Worm (Caenorhabditis elegans) whole organism, mixed stage, embryonic: ENCODE data around the gene ttr-25.
A peak's percentile ranks its signal among the peaks of the same experiment; 100 is the strongest.

Source experiments
- blmp-1 ChIP-seq: fragments of 150-350 bp; optimal IDR thresholded peaks from 2 replicates; lab custom pipeline; 2014; ENCODE audit warnings: missing biosample characterization, missing genetic modification characterization
- ceh-39 ChIP-seq: fragments of 150-350 bp; optimal IDR thresholded peaks from 2 replicates; lab custom pipeline; 2014; ENCODE audit warnings: missing biosample characterization, missing genetic modification characterization
- ceh-43 ChIP-seq: fragments of 200-800 bp; sonication (Bioruptor generic); optimal IDR thresholded peaks from 2 replicates; lab custom pipeline; 2018; ENCODE audit warnings: mild to moderate bottlenecking, missing genetic modification characterization, moderate library complexity, missing compliant biosample characterization
- ceh-83 ChIP-seq: fragments of 200-800 bp; sonication (Bioruptor generic); optimal IDR thresholded peaks from 2 replicates; lab custom pipeline; 2018; ENCODE audit warnings: mild to moderate bottlenecking, missing genetic modification characterization, missing compliant biosample characterization
- cnd-1 ChIP-seq: fragments of 200-800 bp; sonication (Bioruptor generic); optimal IDR thresholded peaks from 2 replicates; lab custom pipeline; 2018; ENCODE audit warnings: mild to moderate bottlenecking, missing genetic modification characterization, missing compliant biosample characterization
- elt-1 ChIP-seq: sonication (generic microtip); optimal IDR thresholded peaks from 2 replicates; lab custom pipeline; 2017; ENCODE audit warnings: missing genetic modification characterization, mild to moderate bottlenecking, missing compliant biosample characterization, antibody characterized with exemption, moderate library complexity, borderline replicate concordance; ENCODE audit not compliant: insufficient read depth
- elt-3 ChIP-seq: fragments of 150-350 bp; optimal IDR thresholded peaks from 2 replicates; lab custom pipeline; 2014; ENCODE audit warnings: missing biosample characterization, missing genetic modification characterization
- flh-1 ChIP-seq: fragments of 200-800 bp; sonication (Bioruptor generic); optimal IDR thresholded peaks from 2 replicates; lab custom pipeline; 2018; ENCODE audit warnings: mild to moderate bottlenecking, missing genetic modification characterization, moderate library complexity, missing compliant biosample characterization
- hlh-1 ChIP-seq: fragments of 150-350 bp; optimal IDR thresholded peaks from 2 replicates; lab custom pipeline; 2014; ENCODE audit warnings: missing biosample characterization, missing genetic modification reagents, missing genetic modification characterization
- lin-13 ChIP-seq: fragments of 150-350 bp; optimal IDR thresholded peaks from 2 replicates; lab custom pipeline; 2014; ENCODE audit warnings: missing biosample characterization, missing genetic modification characterization
- mab-5 ChIP-seq: fragments of 150-350 bp; optimal IDR thresholded peaks from 2 replicates; lab custom pipeline; 2014; ENCODE audit warnings: missing biosample characterization, missing genetic modification characterization
- mep-1 ChIP-seq: fragments of 150-350 bp; optimal IDR thresholded peaks from 2 replicates; lab custom pipeline; 2017; ENCODE audit warnings: missing biosample characterization, missing genetic modification reagents, missing genetic modification characterization, inconsistent platforms
- mls-2 ChIP-seq: sonication (generic microtip); optimal IDR thresholded peaks from 2 replicates; lab custom pipeline; 2016; ENCODE audit warnings: mild to moderate bottlenecking, missing genetic modification characterization, moderate library complexity, missing compliant biosample characterization
- nhr-12 ChIP-seq: fragments of 150-350 bp; optimal IDR thresholded peaks from 2 replicates; lab custom pipeline; 2014; ENCODE audit warnings: missing biosample characterization, missing genetic modification characterization
- nhr-2 ChIP-seq: fragments of 150-350 bp; optimal IDR thresholded peaks from 2 replicates; lab custom pipeline; 2014; ENCODE audit warnings: missing biosample characterization, missing genetic modification characterization
- nhr-237 ChIP-seq: fragments of 150-350 bp; optimal IDR thresholded peaks from 2 replicates; lab custom pipeline; 2014; ENCODE audit warnings: missing biosample characterization, missing genetic modification characterization
- nhr-28 ChIP-seq: fragments of 150-350 bp; optimal IDR thresholded peaks from 2 replicates; lab custom pipeline; 2014; ENCODE audit warnings: missing biosample characterization, missing genetic modification characterization
- nhr-76 ChIP-seq: sonication (generic microtip); optimal IDR thresholded peaks from 2 replicates; lab custom pipeline; 2017; ENCODE audit warnings: missing biosample characterization, missing genetic modification characterization
- pha-4 ChIP-seq: fragments of 150-350 bp; optimal IDR thresholded peaks from 2 replicates; lab custom pipeline; 2018; ENCODE audit warnings: missing biosample characterization, missing genetic modification reagents, missing genetic modification characterization
- sem-2 ChIP-seq: fragments of 200-800 bp; sonication (Bioruptor generic); optimal IDR thresholded peaks from 2 replicates; lab custom pipeline; 2018; ENCODE audit warnings: mild to moderate bottlenecking, missing genetic modification characterization, missing compliant biosample characterization
- snpc-4 ChIP-seq: fragments of 150-350 bp; optimal IDR thresholded peaks from 2 replicates; lab custom pipeline; 2014; ENCODE audit warnings: missing biosample characterization, missing genetic modification characterization
- sptf-1 ChIP-seq: sonication (generic microtip); optimal IDR thresholded peaks from 2 replicates; lab custom pipeline; 2017; ENCODE audit warnings: mild to moderate bottlenecking, missing genetic modification characterization, moderate library complexity, missing compliant biosample characterization
- tbx-8 ChIP-seq: fragments of 200-800 bp; sonication (Bioruptor generic); optimal IDR thresholded peaks from 2 replicates; lab custom pipeline; 2018; ENCODE audit warnings: mild to moderate bottlenecking, missing genetic modification characterization, moderate library complexity, missing compliant biosample characterization
- unc-39 ChIP-seq: fragments of 150-350 bp; optimal IDR thresholded peaks from 2 replicates; lab custom pipeline; 2014; ENCODE audit warnings: missing biosample characterization, missing genetic modification characterization
- unc-62 ChIP-seq: fragments of 150-350 bp; optimal IDR thresholded peaks from 2 replicates; lab custom pipeline; 2014; ENCODE audit warnings: missing biosample characterization, missing genetic modification reagents, missing genetic modification characterization
- zip-8 ChIP-seq: fragments of 150-350 bp; optimal IDR thresholded peaks from 2 replicates; lab custom pipeline; 2014; ENCODE audit warnings: missing biosample characterization, missing genetic modification characterization
- ztf-11 ChIP-seq: fragments of 150-350 bp; optimal IDR thresholded peaks from 2 replicates; lab custom pipeline; 2014; ENCODE audit warnings: missing biosample characterization, missing genetic modification characterization

ttr-25 gene

ce11 chrV:18556488-18556887 is at the start of gene ttr-25, which contains the start of gene ttr-24:
Gene ttr-25, plus strand, starts transcription at chrV:18556714.
Gene ttr-24, minus strand, starts transcription at chrV:18556643.
- TF ChIP-seq mep-1 (tag; lab: Kevin White, UChicago): no peak
- peak; percentile 60 for TF ChIP-seq hlh-1 (tag; lab: Kevin White, UChicago)

ce11 chrV:18506772-18507171 is 49.7 kb upstream of the ttr-25 start:
- TF ChIP-seq ztf-11 (tag; lab: Kevin White, UChicago): no peak
- TF ChIP-seq mls-2: no peak
- TF ChIP-seq cnd-1 (tag; lab: Kevin White, UChicago): no peak
- no peak for TF ChIP-seq snpc-4
- TF ChIP-seq unc-39 (tag; lab: Kevin White, UChicago): no peak
- TF ChIP-seq flh-1 (GFP tag; lab: Kevin White, UChicago): no peak
- TF ChIP-seq mab-5: no peak
- no peak for TF ChIP-seq nhr-76

ce11 chrV:18508564-18508963 is 48.0 kb upstream of the ttr-25 start, which contains the start of gene Y51A2D.1:
Gene Y51A2D.1, plus strand, starts transcription at chrV:18508864.
- TF ChIP-seq cnd-1 (tag; lab: Kevin White, UChicago): no peak
- no peak for TF ChIP-seq unc-62 (GFP tag; lab: Kevin White, UChicago)
- TF ChIP-seq hlh-1 (tag; lab: Kevin White, UChicago): no peak
- TF ChIP-seq flh-1 (GFP tag; lab: Kevin White, UChicago): no peak
- no peak for TF ChIP-seq ceh-39 (tag; lab: Kevin White, UChicago)
- TF ChIP-seq nhr-12: no peak
- no peak for TF ChIP-seq ceh-83 (GFP tag; lab: Kevin White, UChicago)
- no peak for TF ChIP-seq nhr-76
- TF ChIP-seq sptf-1 (tag; lab: Kevin White, UChicago): no peak
- TF ChIP-seq tbx-8 (GFP tag; lab: Kevin White, UChicago): no peak
- TF ChIP-seq nhr-2: no peak
- TF ChIP-seq elt-3: no peak
- no peak for TF ChIP-seq lin-13 (tag; lab: Kevin White, UChicago)
- TF ChIP-seq sem-2 (GFP tag; lab: Kevin White, UChicago): no peak

ce11 chrV:18511847-18512246 is 44.7 kb upstream of the ttr-25 start:
- peak; percentile 85 for TF ChIP-seq unc-39 (tag; lab: Kevin White, UChicago)
- TF ChIP-seq elt-1 (tag; lab: Kevin White, UChicago): no peak
- TF ChIP-seq ceh-43 (GFP tag; lab: Kevin White, UChicago): no peak
- no peak for TF ChIP-seq snpc-4
- TF ChIP-seq, all 35 proteins: peak for 1

ce11 chrV:18516496-18516895 is 40.0 kb upstream of the ttr-25 start, which contains the start of gene hmit-1.1:
Gene hmit-1.1, plus strand, starts transcription at chrV:18516789.
- TF ChIP-seq nhr-12 (no peak), ceh-43 (GFP tag; lab: Kevin White, UChicago) (no peak), ceh-83 (GFP tag; lab: Kevin White, UChicago) (no peak), snpc-4 (no peak)
- TF ChIP-seq, all 35 proteins: peak for 0

ce11 chrV:18524460-18524859 is 32.1 kb upstream of the ttr-25 start, which contains the start of gene hmit-1.2:
Gene hmit-1.2, plus strand, starts transcription at chrV:18524760.
- TF ChIP-seq nhr-2: no peak
- TF ChIP-seq nhr-28 (tag; lab: Kevin White, UChicago): no peak
- no peak for TF ChIP-seq ztf-11 (tag; lab: Kevin White, UChicago)
- TF ChIP-seq zip-8 (tag; lab: Kevin White, UChicago): no peak
- no peak for TF ChIP-seq elt-1 (tag; lab: Kevin White, UChicago)
- TF ChIP-seq blmp-1 (tag; lab: Kevin White, UChicago): no peak
- no peak for TF ChIP-seq unc-39 (tag; lab: Kevin White, UChicago)

ce11 chrV:18533606-18534005 is 22.9 kb upstream of the ttr-25 start, which contains the start of gene ints-5:
Gene ints-5, plus strand, starts transcription at chrV:18533953.
- TF ChIP-seq pha-4 (tag; lab: Kevin White, UChicago): peak; percentile 31
- peak; percentile 36 for TF ChIP-seq nhr-237
- TF ChIP-seq hlh-1 (tag; lab: Kevin White, UChicago): no peak
